Fruit fly (Drosophila melanogaster): ENCODE results near the gene OXA1L.

DNA sequence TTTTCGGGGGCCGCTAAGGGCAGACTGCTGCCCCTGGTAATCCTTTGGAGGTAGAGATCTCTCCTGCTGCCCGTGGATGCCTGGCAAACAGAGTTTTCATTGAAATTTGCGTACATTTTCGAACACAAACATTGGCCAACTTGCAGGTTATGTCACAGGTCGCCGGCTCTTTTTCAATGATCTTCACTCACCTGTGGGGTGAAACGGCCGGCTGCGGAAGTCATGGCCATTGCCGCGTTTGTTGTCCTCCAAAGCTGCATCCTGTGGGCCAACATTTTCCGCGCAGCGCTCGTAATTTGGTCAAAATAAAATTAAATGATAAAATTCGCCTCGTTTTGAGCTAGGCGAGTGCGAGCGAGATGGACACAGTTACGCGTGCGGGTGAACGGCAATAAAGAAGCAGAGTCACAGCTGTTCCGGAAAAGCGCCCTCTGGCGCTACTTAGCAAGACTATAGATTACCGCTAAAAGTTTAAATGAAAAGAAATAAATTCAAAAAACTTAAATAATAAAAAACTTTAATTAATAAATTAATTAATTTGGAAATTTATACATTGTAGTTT, 479 bp downstream of the OXA1L start:
- TF ChIP-seq ttk (optimal IDR thresholded peaks at IDR 0.05) (no peak), psq (optimal IDR thresholded peaks at IDR 0.05) (no peak)

All from Kc167 (cell line).